Fruit fly (Drosophila melanogaster) whole organism, embryonic: ENCODE results near the gene CG33124.

Experiments
- Aef1 ChIP-seq: fragments of 200-800 bp; sonication (Bioruptor generic); IDR thresholded peaks from 3 replicates; pipeline ENCODE4 v1.3.6; 2022; ENCODE audit warnings: missing biosample characterization, missing genetic modification characterization
- BtbVII ChIP-seq: fragments of 200-800 bp; sonication (Bioruptor generic); optimal IDR thresholded peaks from 3 replicates; lab custom pipeline; 2017; ENCODE audit warnings: missing biosample characterization, mild to moderate bottlenecking, missing genetic modification characterization
- Bteb2 ChIP-seq: fragments of 200-800 bp; sonication (Bioruptor generic); optimal IDR thresholded peaks from 2 replicates; lab custom pipeline; 2016; ENCODE audit warnings: missing biosample characterization, missing genetic modification characterization
- CG10209 ChIP-seq: fragments of 200-800 bp; sonication (Bioruptor generic); optimal IDR thresholded peaks from 3 replicates; lab custom pipeline; 2017; ENCODE audit warnings: missing biosample characterization, mild to moderate bottlenecking, missing genetic modification characterization, missing genetic modification reagents
- CG1024 ChIP-seq: fragments of 200-800 bp; sonication (Bioruptor generic); IDR thresholded peaks from 2 replicates; pipeline ENCODE4 v1.3.6; 2022; ENCODE audit warnings: missing biosample characterization, missing genetic modification characterization
- CG10321 ChIP-seq: fragments of 200-800 bp; sonication (Bioruptor generic); IDR thresholded peaks from 2 replicates; pipeline ENCODE4 v1.3.6; 2022; ENCODE audit warnings: missing biosample characterization, missing genetic modification characterization
- CG10543 ChIP-seq: fragments of 200-800 bp; sonication (Bioruptor generic); optimal IDR thresholded peaks from 3 replicates; lab custom pipeline; 2017; ENCODE audit warnings: missing biosample characterization, mild to moderate bottlenecking, missing genetic modification characterization, moderate library complexity
- CG12942 ChIP-seq: fragments of 200-800 bp; sonication (Bioruptor generic); optimal IDR thresholded peaks from 3 replicates; lab custom pipeline; 2016; ENCODE audit warnings: missing biosample characterization, missing genetic modification characterization
- CG14965 ChIP-seq: fragments of 200-800 bp; sonication (Bioruptor generic); optimal IDR thresholded peaks from 2 replicates; lab custom pipeline; 2016; ENCODE audit warnings: missing biosample characterization, missing genetic modification characterization, borderline replicate concordance
- CG16815 ChIP-seq: fragments of 200-800 bp; sonication (Bioruptor generic); optimal IDR thresholded peaks from 3 replicates; lab custom pipeline; 2017; ENCODE audit warnings: missing biosample characterization, mild to moderate bottlenecking, missing genetic modification characterization
- CG17361 ChIP-seq: fragments of 200-800 bp; sonication (Bioruptor generic); IDR thresholded peaks from 3 replicates; pipeline ENCODE4 v1.3.6; 2022; ENCODE audit warnings: missing biosample characterization, missing genetic modification characterization
- CG17802 ChIP-seq: fragments of 200-800 bp; sonication (Bioruptor generic); optimal IDR thresholded peaks from 2 replicates; lab custom pipeline; 2018; ENCODE audit warnings: missing biosample characterization, mild to moderate bottlenecking, missing genetic modification characterization, moderate library complexity
- CG31365 ChIP-seq: fragments of 200-800 bp; sonication (Bioruptor generic); optimal IDR thresholded peaks from 2 replicates; lab custom pipeline; 2018; ENCODE audit warnings: missing biosample characterization, mild to moderate bottlenecking, missing genetic modification characterization
- CG42726 ChIP-seq: fragments of 200-800 bp; sonication (Bioruptor generic); IDR thresholded peaks from 2 replicates; pipeline ENCODE4 v1.3.6; 2022; ENCODE audit warnings: missing biosample characterization, missing genetic modification characterization; ENCODE audit not compliant: partially characterized antibody
- CG4820 ChIP-seq: fragments of 200-800 bp; sonication (Bioruptor generic); optimal IDR thresholded peaks from 3 replicates; lab custom pipeline; 2016; ENCODE audit warnings: missing biosample characterization, missing genetic modification characterization
- CG5245 ChIP-seq: fragments of 200-800 bp; sonication (Bioruptor generic); optimal IDR thresholded peaks from 3 replicates; lab custom pipeline; 2016; ENCODE audit warnings: missing biosample characterization, missing genetic modification characterization
- CG6654 ChIP-seq: fragments of 200-800 bp; sonication (Bioruptor generic); optimal IDR thresholded peaks from 2 replicates; lab custom pipeline; 2017; ENCODE audit warnings: missing biosample characterization, mild to moderate bottlenecking, missing genetic modification characterization
- CG6689 ChIP-seq: fragments of 200-800 bp; sonication (Bioruptor generic); IDR thresholded peaks from 2 replicates; pipeline ENCODE4 v1.3.6; 2022; ENCODE audit warnings: missing biosample characterization, missing genetic modification characterization
- CG7839 ChIP-seq: fragments of 200-800 bp; sonication (Bioruptor generic); optimal IDR thresholded peaks from 3 replicates; lab custom pipeline; 2018; ENCODE audit warnings: missing biosample characterization, mild to moderate bottlenecking, missing genetic modification characterization, moderate library complexity
- CG8765 ChIP-seq: fragments of 200-800 bp; sonication (Bioruptor generic); IDR thresholded peaks from 2 replicates; pipeline ENCODE4 v1.3.6; 2022; ENCODE audit warnings: missing biosample characterization, missing genetic modification characterization
- CG8944 ChIP-seq: fragments of 200-800 bp; sonication (Bioruptor generic); optimal IDR thresholded peaks from 3 replicates; lab custom pipeline; 2016; ENCODE audit warnings: missing biosample characterization, missing genetic modification characterization
- CG9817 ChIP-seq: fragments of 200-800 bp; sonication (Bioruptor generic); optimal IDR thresholded peaks from 2 replicates; lab custom pipeline; 2018; ENCODE audit warnings: missing biosample characterization, mild to moderate bottlenecking, missing genetic modification characterization, moderate library complexity
- CG9876 ChIP-seq: fragments of 200-800 bp; sonication (Bioruptor generic); optimal IDR thresholded peaks from 2 replicates; lab custom pipeline; 2016; ENCODE audit warnings: missing biosample characterization, missing genetic modification characterization
- Dp ChIP-seq: fragments of 200-800 bp; sonication (Bioruptor generic); optimal IDR thresholded peaks from 2 replicates; lab custom pipeline; 2018; ENCODE audit warnings: missing biosample characterization, mild to moderate bottlenecking, missing genetic modification characterization, moderate library complexity
- E2f2 ChIP-seq: fragments of 200-800 bp; sonication (Bioruptor generic); IDR thresholded peaks from 2 replicates; pipeline ENCODE4 v1.3.6; 2022; ENCODE audit warnings: missing biosample characterization, missing genetic modification characterization
- Gsc ChIP-seq: fragments of 200-800 bp; sonication (Bioruptor generic); IDR thresholded peaks from 2 replicates; pipeline ENCODE4 v1.3.6; 2022; ENCODE audit warnings: missing biosample characterization, missing genetic modification characterization
- Hmx ChIP-seq: fragments of 200-800 bp; sonication (Bioruptor generic); optimal IDR thresholded peaks from 2 replicates; lab custom pipeline; 2016; ENCODE audit warnings: missing biosample characterization, missing genetic modification characterization
- Hr78 ChIP-seq, 2 experiments: fragments of 200-800 bp in 1 of 2; fragments of >200 bp in 1 of 2; sonication (Bioruptor generic) in 1 of 2; optimal IDR thresholded peaks; 2 replicates each; lab custom pipeline; 2017 to 2019; ENCODE audit warnings: missing biosample characterization in 2 of 2, missing genetic modification characterization in 2 of 2, mild to moderate bottlenecking in 1 of 2, moderate library complexity in 1 of 2
- Lim3 ChIP-seq: fragments of 200-800 bp; sonication (Bioruptor generic); IDR thresholded peaks from 2 replicates; pipeline ENCODE4 v1.3.6; 2022; ENCODE audit warnings: missing biosample characterization, missing genetic modification characterization
- MBD-R2 ChIP-seq: fragments of 200-800 bp; sonication (Bioruptor generic); IDR thresholded peaks from 2 replicates; pipeline ENCODE4 v1.3.6; 2022; ENCODE audit warnings: missing biosample characterization, missing genetic modification characterization
- MTF-1 ChIP-seq: fragments of 200-800 bp; sonication (Bioruptor generic); optimal IDR thresholded peaks from 2 replicates; lab custom pipeline; 2018; ENCODE audit warnings: missing biosample characterization, mild to moderate bottlenecking, missing genetic modification characterization, borderline replicate concordance
- Mad ChIP-seq: fragments of 200-800 bp; sonication (Bioruptor generic); optimal IDR thresholded peaks from 2 replicates; lab custom pipeline; 2016; ENCODE audit warnings: missing biosample characterization, missing genetic modification characterization
- Oli ChIP-seq: fragments of 200-800 bp; sonication (Bioruptor generic); optimal IDR thresholded peaks from 2 replicates; lab custom pipeline; 2018; ENCODE audit warnings: missing biosample characterization, mild to moderate bottlenecking, missing genetic modification characterization, moderate library complexity
- Opbp ChIP-seq: fragments of 200-800 bp; sonication (Bioruptor generic); IDR thresholded peaks from 3 replicates; pipeline ENCODE4 v1.3.6; 2022; ENCODE audit warnings: missing biosample characterization, missing genetic modification characterization; ENCODE audit not compliant: partially characterized antibody
- Ptx1 ChIP-seq: fragments of 200-800 bp; sonication (Bioruptor generic); IDR thresholded peaks from 2 replicates; pipeline ENCODE4 v1.3.6; 2022; ENCODE audit warnings: missing biosample characterization, missing genetic modification characterization
- Tbp ChIP-seq: fragments of >200 bp; optimal IDR thresholded peaks from 2 replicates; lab custom pipeline; 2018; ENCODE audit warnings: missing biosample characterization, missing genetic modification characterization
- Trl ChIP-seq, 3 experiments: fragments of >200 bp in 2 of 3; fragments of 200-800 bp in 1 of 3; sonication (Bioruptor generic) in 1 of 3; optimal IDR thresholded peaks; 2 replicates in 1 of 3; 3 replicates in 2 of 3; lab custom pipeline; 2016 to 2017; ENCODE audit warnings: missing biosample characterization in 1 of 3, missing genetic modification characterization in 1 of 3
- ato ChIP-seq: fragments of 200-800 bp; sonication (Bioruptor generic); IDR thresholded peaks from 2 replicates; pipeline ENCODE4 v1.3.6; 2022; ENCODE audit warnings: missing biosample characterization, missing genetic modification characterization; ENCODE audit not compliant: partially characterized antibody
- br ChIP-seq: fragments of >200 bp; optimal IDR thresholded peaks from 2 replicates; lab custom pipeline; 2017
- cato ChIP-seq: fragments of 200-800 bp; sonication (Bioruptor generic); optimal IDR thresholded peaks from 2 replicates; lab custom pipeline; 2016; ENCODE audit warnings: missing biosample characterization, missing genetic modification characterization, borderline replicate concordance
- chinmo ChIP-seq: fragments of 200-800 bp; sonication (Bioruptor generic); IDR thresholded peaks from 4 replicates; pipeline ENCODE4 v1.3.6; 2022; ENCODE audit warnings: missing biosample characterization, missing genetic modification characterization; ENCODE audit not compliant: partially characterized antibody
- emc ChIP-seq: fragments of 200-800 bp; sonication (Bioruptor generic); optimal IDR thresholded peaks from 2 replicates; lab custom pipeline; 2016; ENCODE audit warnings: missing biosample characterization, missing genetic modification characterization
- ewg ChIP-seq: fragments of 200-800 bp; sonication (Bioruptor generic); optimal IDR thresholded peaks from 3 replicates; lab custom pipeline; 2017; ENCODE audit warnings: mild to moderate bottlenecking, missing biosample characterization, missing genetic modification reagents, missing genetic modification characterization
- fd64A ChIP-seq: fragments of 200-800 bp; sonication (Bioruptor generic); optimal IDR thresholded peaks from 3 replicates; lab custom pipeline; 2018; ENCODE audit warnings: missing biosample characterization, mild to moderate bottlenecking, missing genetic modification characterization
- gce ChIP-seq: fragments of 200-800 bp; sonication (Bioruptor generic); IDR thresholded peaks from 3 replicates; pipeline ENCODE4 v1.3.6; 2022; ENCODE audit warnings: missing biosample characterization, missing genetic modification characterization
- peb ChIP-seq: fragments of 200-800 bp; sonication (Bioruptor generic); IDR thresholded peaks from 2 replicates; pipeline ENCODE4 v1.3.6; 2022; ENCODE audit warnings: missing biosample characterization, missing genetic modification characterization
- sna ChIP-seq: fragments of 200-800 bp; sonication (Bioruptor generic); IDR thresholded peaks from 2 replicates; pipeline ENCODE4 v1.3.6; 2022; ENCODE audit warnings: missing biosample characterization, missing genetic modification characterization; ENCODE audit not compliant: partially characterized antibody
- ttk ChIP-seq: fragments of 200-800 bp; sonication (Bioruptor generic); IDR thresholded peaks from 2 replicates; pipeline ENCODE4 v2.1.2; 2022; ENCODE audit warnings: missing biosample characterization, missing genetic modification characterization

CG33124 gene

DNA sequence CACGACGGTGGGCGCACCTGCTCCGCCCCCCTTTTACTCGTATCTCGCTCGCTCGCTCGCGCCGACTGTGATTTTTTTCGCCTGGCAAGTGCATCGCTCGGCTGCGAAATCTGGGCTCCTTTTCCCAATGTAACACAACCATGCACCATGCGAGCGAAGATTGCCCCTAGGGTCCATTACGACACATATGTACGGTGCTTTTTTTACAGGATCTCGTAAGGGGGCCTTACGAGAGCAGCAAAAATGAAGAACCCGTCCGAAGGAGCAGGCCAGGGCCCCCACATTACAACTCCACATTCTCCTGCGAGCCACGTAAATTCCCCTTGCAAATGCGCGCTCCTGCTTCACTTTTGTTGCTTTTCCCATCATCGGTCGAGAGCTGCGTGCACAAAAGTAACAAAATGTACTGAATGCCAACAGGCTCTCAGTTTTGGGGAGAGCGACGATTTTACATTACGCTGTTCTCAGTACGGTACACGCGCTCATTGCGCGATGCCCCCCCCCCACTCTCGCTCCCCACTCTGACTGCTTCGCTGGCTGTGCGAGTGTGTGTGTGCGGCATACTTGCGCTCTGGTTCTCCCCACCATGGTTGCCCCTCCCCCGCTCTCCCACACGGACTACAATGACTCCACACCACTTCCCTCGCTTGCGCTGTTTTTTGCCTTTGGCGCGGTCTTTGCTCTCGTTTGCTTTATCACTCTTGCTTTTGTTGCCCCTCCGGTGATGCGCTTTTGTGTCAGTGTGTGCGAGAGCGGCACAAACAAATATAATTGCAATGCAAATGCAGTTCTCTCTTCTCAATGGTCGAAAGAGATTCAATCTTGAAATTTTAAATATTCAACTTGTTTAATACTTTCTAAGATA lies 5.8 kb downstream of the CG33124 start (continued):
- TF ChIP-seq chinmo (peak; percentile 94), fd64A (GFP tag; lab: Kevin White, UChicago) (no peak), CG10543 (peak; percentile 53), Ptx1 (GFP tag; lab: Robert Waterston, UW) (no peak), CG7839 (tag; lab: Kevin White, UChicago) (no peak), CG31365 (tag; lab: Kevin White, UChicago) (no peak), CG12942 (no peak), Gsc (GFP tag; lab: Robert Waterston, UW) (no peak), Mad (GFP tag; lab: Kevin White, UChicago) (no peak), cato (GFP tag; lab: Kevin White, UChicago) (no peak), CG8765 (no peak), CG5245 (GFP tag; lab: Kevin White, UChicago) (no peak), Trl (optimal IDR thresholded peaks at IDR 0.05; lab: Kevin White, UChicago) (peak; percentile 62 to 69), Trl (GFP tag; optimal IDR thresholded peaks at IDR 0.05; lab: Kevin White, UChicago) (no peak), sna (peak; percentile 38; the same call in 1 of the 2 replicates), CG10321 (GFP tag; lab: Robert Waterston, UW) (peak; percentile 46; the same call in 1 of the 2 replicates), CG6689 (0 out of 2 replicates have a peak, but pooled peaks have one; percentile 9), Oli (tag; lab: Kevin White, UChicago) (no peak), CG1024 (GFP tag; lab: Robert Waterston, UW) (no peak), peb (GFP tag; lab: Robert Waterston, UW) (no peak; the same call in 1 of the 2 replicates), Bteb2 (GFP tag; lab: Kevin White, UChicago) (no peak), BtbVII (GFP tag; lab: Kevin White, UChicago) (peak; percentile 12), MBD-R2 (GFP tag; lab: Robert Waterston, UW) (peak; percentile 22; the same call in 1 of the 2 replicates), CG14965 (no peak), Dp (GFP tag; lab: Kevin White, UChicago) (no peak), br (lab: Kevin White, UChicago) (no peak), ato (no peak; the same call in 1 of the 2 replicates), CG6654 (no peak), CG8944 (GFP tag; lab: Kevin White, UChicago) (no peak), gce (GFP tag; lab: Robert Waterston, UW) (peak; percentile 22; the same call in 1 of the 3 replicates), emc (GFP tag; lab: Kevin White, UChicago) (no peak), Tbp (no peak), CG42726 (GFP tag; lab: Robert Waterston, UW) (no peak), Lim3 (GFP tag; lab: Robert Waterston, UW) (no peak), CG17361 (GFP tag; lab: Robert Waterston, UW) (no peak), CG17802 (tag; lab: Kevin White, UChicago) (no peak), CG16815 (no peak), MTF-1 (no peak), Hr78 (GFP tag; optimal IDR thresholded peaks at IDR 0.05; lab: Kevin White, UChicago) (no peak), CG4820 (GFP tag; lab: Kevin White, UChicago) (no peak), Aef1 (GFP tag; lab: Robert Waterston, UW) (peak; percentile 56; the same call in 2 of the 3 replicates), Hmx (GFP tag; lab: Kevin White, UChicago) (no peak), E2f2 (GFP tag; lab: Robert Waterston, UW) (no peak), Opbp (GFP tag; lab: Robert Waterston, UW) (peak; percentile 64), CG9876 (GFP tag; lab: Kevin White, UChicago) (no peak), CG9817 (no peak), ewg (no peak), ttk (GFP tag; lab: Robert Waterston, UW) (0 out of 2 replicates have a peak, but pooled peaks have one; percentile 35), CG10209 (no peak)
